Fruit fly (Drosophila melanogaster): Measurements from ENCODE around the gene CG2747.

DNA sequence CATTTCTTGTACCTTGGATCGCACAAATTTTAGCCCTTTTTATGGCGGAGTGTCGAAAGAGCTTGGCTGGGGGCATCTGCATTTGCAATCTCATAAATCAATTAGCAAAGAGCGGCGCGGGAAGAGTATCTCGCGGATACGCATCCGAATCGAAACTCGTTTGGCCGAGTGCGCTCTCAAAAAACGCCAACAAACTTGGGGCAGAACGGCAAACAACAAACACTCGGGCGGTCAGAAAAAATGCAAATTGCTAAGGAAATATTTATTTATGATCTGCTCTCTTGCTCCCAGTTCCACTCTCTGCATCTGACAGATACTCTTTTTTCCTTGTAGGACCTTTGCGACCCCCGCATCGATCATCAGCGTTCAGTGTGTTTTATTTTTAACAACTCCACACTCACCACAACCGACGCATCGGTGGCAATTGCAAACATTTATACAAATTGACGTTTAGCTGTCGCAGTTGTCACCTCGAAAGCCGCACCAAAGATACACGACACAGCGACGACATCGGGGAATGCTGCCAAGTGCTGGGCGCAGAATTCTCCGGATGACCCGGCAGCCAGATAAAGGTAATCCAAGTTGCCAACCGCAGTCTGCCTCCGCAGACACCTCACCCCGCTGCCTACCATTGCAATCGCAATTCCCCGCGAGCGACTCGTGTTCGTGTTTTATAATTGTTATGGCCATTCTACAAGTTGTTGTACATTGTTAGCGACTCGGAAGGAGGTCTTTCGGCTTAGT is 61.5 kb downstream of the CG2747 start:
- no peak for TF ChIP-seq usp (GFP tag; optimal IDR thresholded peaks at IDR 0.05)
- TF ChIP-seq EcR (GFP tag; optimal IDR thresholded peaks at IDR 0.05) = no peak
- TF ChIP-seq psq (optimal IDR thresholded peaks at IDR 0.05) = no peak
- TF ChIP-seq CG8478 (optimal IDR thresholded peaks at IDR 0.05) = no peak

All from whole organism.